Worm (Caenorhabditis elegans): Measurements from ENCODE around the gene ufd-2.

The ufd-2 gene

ce11 chrII:8091528-8091927 is 29.0 kb downstream of the ufd-2 start:
- TF ChIP-seq sma-9 (GFP tag; optimal IDR thresholded peaks at IDR 0.05) = peak; percentile 67
- no peak for TF ChIP-seq sma-9 (tag; optimal IDR thresholded peaks at IDR 0.05)
- peak; percentile 24 to 34 for TF ChIP-seq mdl-1 (tag; optimal IDR thresholded peaks at IDR 0.05)
- TF ChIP-seq alr-1 (tag; optimal IDR thresholded peaks at IDR 0.05) = no peak
- TF ChIP-seq ztf-11 (tag; optimal IDR thresholded peaks at IDR 0.05) = no peak
- TF ChIP-seq ztf-4 (tag; optimal IDR thresholded peaks at IDR 0.05) = no peak
- TF ChIP-seq skn-1 (tag; optimal IDR thresholded peaks at IDR 0.05) = peak; percentile 14
- TF ChIP-seq lin-11 (tag; optimal IDR thresholded peaks at IDR 0.05) = no peak
- TF ChIP-seq nhr-129 (tag; optimal IDR thresholded peaks at IDR 0.05) = peak; percentile 85
- TF ChIP-seq lsy-2 (tag; optimal IDR thresholded peaks at IDR 0.05) = peak; percentile 51
- TF ChIP-seq mbf-1 (tag; optimal IDR thresholded peaks at IDR 0.05) = no peak
- TF ChIP-seq ama-1 (optimal IDR thresholded peaks at IDR 0.05) = peak; percentile 84
- TF ChIP-seq C34F6.9 (tag; optimal IDR thresholded peaks at IDR 0.05) = peak; percentile 18
- peak; percentile 28 for TF ChIP-seq blmp-1 (tag; optimal IDR thresholded peaks at IDR 0.05; ENCODE audit: insufficient read depth)
- no peak for TF ChIP-seq nhr-77 (tag; optimal IDR thresholded peaks at IDR 0.05)
- no peak for TF ChIP-seq nhr-237 (tag; optimal IDR thresholded peaks at IDR 0.05)
- TF ChIP-seq gmeb-1 (tag; optimal IDR thresholded peaks at IDR 0.05) = peak; percentile 74
- no peak for TF ChIP-seq aly-2 (tag; optimal IDR thresholded peaks at IDR 0.05)
- TF ChIP-seq elt-1 (tag; optimal IDR thresholded peaks at IDR 0.05) = no peak
- no peak for TF ChIP-seq peb-1 (tag; optimal IDR thresholded peaks at IDR 0.05)
- TF ChIP-seq snpc-4 (tag; optimal IDR thresholded peaks at IDR 0.05) = peak; percentile 98
- no peak for TF ChIP-seq unc-62 (GFP tag; optimal IDR thresholded peaks at IDR 0.05)
- TF ChIP-seq R02D3.7 (tag; optimal IDR thresholded peaks at IDR 0.05) = no peak
- TF ChIP-seq nhr-10 (tag; optimal IDR thresholded peaks at IDR 0.05) = no peak
- TF ChIP-seq nhr-21 (tag; optimal IDR thresholded peaks at IDR 0.05) = peak; percentile 55
- TF ChIP-seq mab-5 (tag; optimal IDR thresholded peaks at IDR 0.05) = no peak
- no peak for TF ChIP-seq lin-39 (tag; optimal IDR thresholded peaks at IDR 0.05)
- peak; percentile 59 for TF ChIP-seq nhr-25 (tag; optimal IDR thresholded peaks at IDR 0.05)
- no peak for TF ChIP-seq Y55F3AM.14 (GFP tag; optimal IDR thresholded peaks at IDR 0.05)
- no peak for TF ChIP-seq elt-3 (tag; optimal IDR thresholded peaks at IDR 0.05)
- TF ChIP-seq dmd-4 (tag; optimal IDR thresholded peaks at IDR 0.05) = no peak
- TF ChIP-seq egl-27 (tag; optimal IDR thresholded peaks at IDR 0.05) = peak; percentile 63
- no peak for TF ChIP-seq sem-4 (tag; optimal IDR thresholded peaks at IDR 0.05)
- no peak for TF ChIP-seq ztf-1 (GFP tag; conservative IDR thresholded peaks at IDR 0.05)
- peak; percentile 78 for TF ChIP-seq fos-1 (tag; optimal IDR thresholded peaks at IDR 0.05)
- no peak for TF ChIP-seq nhr-23 (tag; optimal IDR thresholded peaks at IDR 0.05)
- peak; percentile 12 for TF ChIP-seq ceh-16 (tag; optimal IDR thresholded peaks at IDR 0.05)
- TF ChIP-seq lin-13 (GFP tag; optimal IDR thresholded peaks at IDR 0.05) = peak; percentile 71
- TF ChIP-seq unc-55 (GFP tag; optimal IDR thresholded peaks at IDR 0.05) = peak; percentile 64
- TF ChIP-seq nhr-6 (tag; optimal IDR thresholded peaks at IDR 0.05) = no peak
- no peak for TF ChIP-seq ZK546.5 (tag; optimal IDR thresholded peaks at IDR 0.05)
- no peak for TF ChIP-seq ceh-82 (tag; optimal IDR thresholded peaks at IDR 0.05)
- no peak for TF ChIP-seq zag-1 (tag; optimal IDR thresholded peaks at IDR 0.05)
- TF ChIP-seq sma-3 (GFP tag; optimal IDR thresholded peaks at IDR 0.05) = peak; percentile 84
- TF ChIP-seq nhr-11 (tag; optimal IDR thresholded peaks at IDR 0.05) = no peak
- peak; percentile 63 for TF ChIP-seq F13H6.1 (tag; optimal IDR thresholded peaks at IDR 0.05)
- TF ChIP-seq unc-39 (tag; optimal IDR thresholded peaks at IDR 0.05) = no peak
- TF ChIP-seq crh-2 (tag; optimal IDR thresholded peaks at IDR 0.05) = peak; percentile 69
- TF ChIP-seq nhr-12 (tag; optimal IDR thresholded peaks at IDR 0.05) = no peak

Measured in whole organism, L2 larva.